Fruit fly (Drosophila melanogaster): ENCODE measurements around the gene CG4942.

CG4942 gene

dm6 chr3L:9121289-9121688 is 48.4 kb downstream of the CG4942 start:
- TF ChIP-seq Dll (optimal IDR thresholded peaks at IDR 0.05) (no peak), pan (optimal IDR thresholded peaks at IDR 0.05) (no peak), usp (GFP tag; optimal IDR thresholded peaks at IDR 0.05) (no peak)
